Fruit fly (Drosophila melanogaster) S2 (cell line): ENCODE measurements around the gene aurA.

Experiments
- CG8478 ChIP-seq: fragments of >200 bp; optimal IDR thresholded peaks from 2 replicates; lab custom pipeline; 2018
- CTCF ChIP-seq, 2 experiments: fragments of >200 bp; optimal IDR thresholded peaks; 2 replicates each; lab custom pipeline; 2018

DNA sequence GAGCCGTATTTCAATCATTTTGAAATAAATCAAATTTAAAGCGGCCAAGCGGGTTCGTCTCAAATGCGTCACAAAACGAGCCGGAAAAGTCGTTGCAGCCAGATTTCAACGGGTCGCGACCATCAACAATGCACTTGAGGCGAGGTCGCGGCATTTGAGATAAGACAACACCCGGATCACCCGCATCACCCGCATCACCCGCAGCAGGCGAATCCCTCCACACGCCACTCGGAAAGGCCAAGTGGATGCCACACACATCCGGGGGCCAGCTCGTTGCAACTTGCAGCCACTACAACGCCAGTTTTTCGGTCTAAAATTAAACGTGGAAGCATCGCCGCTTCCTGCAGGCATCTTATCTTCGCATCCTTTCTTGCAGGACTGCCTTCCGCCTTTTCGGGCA is 43.5 kb downstream of the aurA start:
- TF ChIP-seq CG8478 (no peak), CTCF (optimal IDR thresholded peaks at IDR 0.05; lab: Kevin White, UChicago) (no peak)
